Worm (Caenorhabditis elegans) whole organism, young adult: Measurements from ENCODE around the gene fbxb-55.

Experiments
- B0336.3 ChIP-seq: fragments of 200-800 bp; sonication (Bioruptor generic); IDR thresholded peaks from 2 replicates; pipeline ENCODE4 v1.3.6; 2022; ENCODE audit warnings: missing genetic modification characterization, missing compliant biosample characterization
- C06A6.2 ChIP-seq: fragments of 200-800 bp; sonication (Bioruptor generic); conservative IDR thresholded peaks from 2 replicates; pipeline ENCODE4 v1.3.6; 2022; ENCODE audit warnings: missing genetic modification characterization, missing compliant biosample characterization
- D2030.7 ChIP-seq: fragments of 200-800 bp; sonication (Bioruptor generic); IDR thresholded peaks from 2 replicates; pipeline ENCODE4 v1.3.6; 2022; ENCODE audit warnings: missing genetic modification reagents, missing genetic modification characterization, missing compliant biosample characterization
- F37B4.10 ChIP-seq: fragments of 200-800 bp; sonication (Bioruptor generic); IDR thresholded peaks from 2 replicates; pipeline ENCODE4 v1.3.6; 2022; ENCODE audit warnings: missing genetic modification characterization, missing compliant biosample characterization
- K11D2.4 ChIP-seq: fragments of 200-800 bp; sonication (Bioruptor generic); IDR thresholded peaks from 2 replicates; pipeline ENCODE4 v1.3.6; 2022; ENCODE audit warnings: missing genetic modification reagents, missing genetic modification characterization, missing compliant biosample characterization
- Y53F4B.3 ChIP-seq: fragments of 200-800 bp; sonication (Bioruptor generic); IDR thresholded peaks from 2 replicates; pipeline ENCODE4 v1.3.6; 2022; ENCODE audit warnings: missing genetic modification reagents, missing genetic modification characterization, missing compliant biosample characterization
- Y53G8AR.9 ChIP-seq: fragments of 200-800 bp; sonication (Bioruptor generic); conservative IDR thresholded peaks from 2 replicates; pipeline ENCODE4 v1.3.6; 2022; ENCODE audit warnings: missing genetic modification reagents, missing genetic modification characterization, missing compliant biosample characterization
- Y56A3A.18 ChIP-seq: fragments of 200-800 bp; sonication (Bioruptor generic); IDR thresholded peaks from 2 replicates; pipeline ENCODE4 v1.3.6; 2022; ENCODE audit warnings: missing genetic modification reagents, missing genetic modification characterization, missing compliant biosample characterization
- Y67H2A.10 ChIP-seq: fragments of 200-800 bp; sonication (Bioruptor generic); conservative IDR thresholded peaks from 2 replicates; pipeline ENCODE4 v1.3.6; 2022; ENCODE audit warnings: missing genetic modification reagents, missing genetic modification characterization, missing compliant biosample characterization
- Y95B8A.8 ChIP-seq: fragments of 200-800 bp; sonication (Bioruptor generic); IDR thresholded peaks from 2 replicates; pipeline ENCODE4 v1.3.6; 2022; ENCODE audit warnings: missing genetic modification reagents, missing genetic modification characterization, missing compliant biosample characterization
- athp-1 ChIP-seq: sonication (generic microtip); optimal IDR thresholded peaks from 2 replicates; lab custom pipeline; 2017; ENCODE audit warnings: mild to moderate bottlenecking, missing genetic modification characterization, missing compliant biosample characterization
- attf-3 ChIP-seq: fragments of 200-800 bp; sonication (Bioruptor generic); conservative IDR thresholded peaks from 2 replicates; pipeline ENCODE4 v1.3.6; 2022; ENCODE audit warnings: missing genetic modification reagents, missing genetic modification characterization, missing compliant biosample characterization
- bed-1 ChIP-seq: fragments of 200-800 bp; sonication (Bioruptor generic); IDR thresholded peaks from 2 replicates; pipeline ENCODE4 v1.3.6; 2022; ENCODE audit warnings: missing genetic modification reagents, missing genetic modification characterization, missing compliant biosample characterization
- ccch-3 ChIP-seq: fragments of 200-800 bp; sonication (Bioruptor generic); optimal IDR thresholded peaks from 2 replicates; lab custom pipeline; 2018; ENCODE audit warnings: mild to moderate bottlenecking, missing genetic modification characterization, missing compliant biosample characterization
- cebp-2 ChIP-seq: fragments of 200-800 bp; sonication (Bioruptor generic); IDR thresholded peaks from 2 replicates; pipeline ENCODE4 v1.3.6; 2022; ENCODE audit warnings: missing genetic modification characterization, missing compliant biosample characterization
- ceh-100 ChIP-seq: fragments of 200-800 bp; sonication (Bioruptor generic); IDR thresholded peaks from 2 replicates; pipeline ENCODE4 v1.3.6; 2022; ENCODE audit warnings: missing genetic modification reagents, missing genetic modification characterization, missing compliant biosample characterization
- chd-7 ChIP-seq: sonication (generic microtip); optimal IDR thresholded peaks from 2 replicates; lab custom pipeline; 2016; ENCODE audit warnings: mild to moderate bottlenecking, missing genetic modification characterization, moderate library complexity, missing compliant biosample characterization
- efl-1 ChIP-seq: fragments of 150-350 bp; optimal IDR thresholded peaks from 2 replicates; lab custom pipeline; 2014; ENCODE audit warnings: missing biosample characterization, missing genetic modification reagents, missing genetic modification characterization
- egl-44 ChIP-seq: fragments of 200-800 bp; sonication (Bioruptor generic); IDR thresholded peaks from 2 replicates; pipeline ENCODE4 v1.3.6; 2022; ENCODE audit warnings: missing genetic modification reagents, missing genetic modification characterization, missing compliant biosample characterization
- fkh-3 ChIP-seq: sonication (generic microtip); optimal IDR thresholded peaks from 2 replicates; lab custom pipeline; 2016; ENCODE audit warnings: mild to moderate bottlenecking, missing genetic modification characterization, missing compliant biosample characterization
- him-1 ChIP-seq: sonication (generic microtip); optimal IDR thresholded peaks from 2 replicates; lab custom pipeline; 2016; ENCODE audit warnings: missing genotype, missing genetic modification reagents, missing genetic modification characterization, missing compliant biosample characterization
- hlh-26 ChIP-seq: fragments of 200-800 bp; sonication (Bioruptor generic); conservative IDR thresholded peaks from 2 replicates; pipeline ENCODE4 v1.3.6; 2022; ENCODE audit warnings: missing genetic modification reagents, missing genetic modification characterization, missing compliant biosample characterization
- hmg-20 ChIP-seq: fragments of 200-800 bp; sonication (Bioruptor generic); IDR thresholded peaks from 2 replicates; pipeline ENCODE4 v1.3.6; 2022; ENCODE audit warnings: missing genetic modification reagents, missing genetic modification characterization, missing compliant biosample characterization
- hsf-1 ChIP-seq: fragments of 200-800 bp; sonication (Bioruptor generic); IDR thresholded peaks from 2 replicates; pipeline ENCODE4 v1.3.6; 2022; ENCODE audit warnings: missing genetic modification reagents, missing genetic modification characterization, missing compliant biosample characterization
- lin-26 ChIP-seq: fragments of 200-800 bp; sonication (Bioruptor generic); IDR thresholded peaks from 2 replicates; pipeline ENCODE4 v1.3.6; 2022; ENCODE audit warnings: missing genetic modification reagents, missing genetic modification characterization, missing compliant biosample characterization
- lin-35 ChIP-seq, 3 experiments: fragments of 150-350 bp in 2 of 3; sonication (generic microtip) in 1 of 3; optimal IDR thresholded peaks; 2 replicates each; lab custom pipeline; 2014 to 2018; ENCODE audit warnings: missing biosample characterization in 3 of 3, missing genetic modification characterization in 3 of 3, missing genetic modification reagents in 3 of 3
- lin-40 ChIP-seq: sonication (generic microtip); optimal IDR thresholded peaks from 2 replicates; lab custom pipeline; 2016; ENCODE audit warnings: missing genetic modification characterization, mild to moderate bottlenecking, missing compliant biosample characterization, missing genotype, missing genetic modification reagents
- lin-54 ChIP-seq: fragments of 200-800 bp; sonication (Bioruptor generic); optimal IDR thresholded peaks from 2 replicates; lab custom pipeline; 2018; ENCODE audit warnings: mild to moderate bottlenecking, missing genetic modification characterization, missing compliant biosample characterization
- lsl-1 ChIP-seq: fragments of 200-800 bp; sonication (Bioruptor generic); optimal IDR thresholded peaks from 2 replicates; lab custom pipeline; 2018; ENCODE audit warnings: mild to moderate bottlenecking, missing genetic modification characterization, moderate library complexity, missing compliant biosample characterization
- lsy-27 ChIP-seq: sonication (generic microtip); optimal IDR thresholded peaks from 2 replicates; lab custom pipeline; 2017; ENCODE audit warnings: missing genetic modification characterization, mild to moderate bottlenecking, missing compliant biosample characterization, antibody characterized with exemption, missing genotype, borderline replicate concordance; ENCODE audit not compliant: insufficient read depth
- madf-10 ChIP-seq: sonication (generic microtip); optimal IDR thresholded peaks from 2 replicates; lab custom pipeline; 2016; ENCODE audit warnings: mild to moderate bottlenecking, missing genetic modification characterization, missing compliant biosample characterization
- mcd-1 ChIP-seq: fragments of 200-800 bp; sonication (Bioruptor generic); IDR thresholded peaks from 2 replicates; pipeline ENCODE4 v1.3.6; 2022; ENCODE audit warnings: missing genetic modification reagents, missing genetic modification characterization, missing compliant biosample characterization
- mel-28 ChIP-seq: sonication (generic microtip); optimal IDR thresholded peaks from 2 replicates; lab custom pipeline; 2016; ENCODE audit warnings: borderline replicate concordance, mild to moderate bottlenecking, missing genetic modification characterization, missing compliant biosample characterization
- nfya-1 ChIP-seq: sonication (generic microtip); optimal IDR thresholded peaks from 2 replicates; lab custom pipeline; 2017; ENCODE audit warnings: antibody characterized with exemption, missing compliant biosample characterization, missing genetic modification characterization, borderline replicate concordance; ENCODE audit not compliant: insufficient read depth
- nhr-27 ChIP-seq: fragments of 200-800 bp; sonication (Bioruptor generic); optimal IDR thresholded peaks from 2 replicates; lab custom pipeline; 2018; ENCODE audit warnings: mild to moderate bottlenecking, missing genetic modification characterization, moderate library complexity, missing compliant biosample characterization
- nhr-90 ChIP-seq: sonication (generic microtip); optimal IDR thresholded peaks from 2 replicates; lab custom pipeline; 2016; ENCODE audit warnings: missing genotype, mild to moderate bottlenecking, missing genetic modification characterization, missing compliant biosample characterization
- pha-4 ChIP-seq: fragments of 150-350 bp; sonication (generic microtip); optimal IDR thresholded peaks from 2 replicates; lab custom pipeline; 2014; ENCODE audit warnings: missing biosample characterization, missing genetic modification reagents, missing genetic modification characterization
- repo-1 ChIP-seq: sonication (generic microtip); optimal IDR thresholded peaks from 2 replicates; lab custom pipeline; 2017; ENCODE audit warnings: mild to moderate bottlenecking, missing genetic modification characterization, missing compliant biosample characterization
- rpc-1 ChIP-seq, 2 experiments: fragments of 150-350 bp in 1 of 2; sonication (generic microtip) in 1 of 2; optimal IDR thresholded peaks; 2 replicates each; lab custom pipeline; 2014 to 2018; ENCODE audit warnings: missing biosample characterization in 1 of 2, missing genetic modification characterization in 1 of 2, missing genetic modification reagents in 1 of 2, missing genotype in 1 of 2
- sdz-38 ChIP-seq: sonication (generic microtip); optimal IDR thresholded peaks from 2 replicates; lab custom pipeline; 2016; ENCODE audit warnings: missing genotype, missing genetic modification characterization, missing compliant biosample characterization
- sea-2 ChIP-seq: fragments of 200-800 bp; sonication (Bioruptor generic); IDR thresholded peaks from 2 replicates; pipeline ENCODE4 v1.3.6; 2022; ENCODE audit warnings: missing genetic modification characterization, missing compliant biosample characterization
- snpc-4 ChIP-seq, 5 experiments: fragments of 150-350 bp in 1 of 5; sonication (generic microtip) in 4 of 5; optimal IDR thresholded peaks; 2 replicates each; lab custom pipeline; 2014 to 2018; ENCODE audit warnings: missing genetic modification characterization in 5 of 5, missing biosample characterization in 3 of 5, antibody characterized with exemption in 2 of 5, mild to moderate bottlenecking in 2 of 5, missing compliant biosample characterization in 2 of 5, missing genotype in 2 of 5, moderate library complexity in 2 of 5, missing genetic modification reagents in 1 of 5
- sptf-2 ChIP-seq: fragments of 200-800 bp; sonication (Bioruptor generic); optimal IDR thresholded peaks from 2 replicates; lab custom pipeline; 2018; ENCODE audit warnings: mild to moderate bottlenecking, missing genetic modification characterization, missing compliant biosample characterization
- zfh-2 ChIP-seq: fragments of 200-800 bp; sonication (Bioruptor generic); conservative IDR thresholded peaks from 2 replicates; pipeline ENCODE4 v1.3.6; 2022; ENCODE audit warnings: missing genetic modification reagents, missing genetic modification characterization, missing compliant biosample characterization
- zim-3 ChIP-seq: sonication (generic microtip); optimal IDR thresholded peaks from 2 replicates; lab custom pipeline; 2017; ENCODE audit warnings: mild to moderate bottlenecking, missing genetic modification characterization, moderate library complexity, missing compliant biosample characterization
- ztf-18 ChIP-seq: sonication (generic microtip); optimal IDR thresholded peaks from 2 replicates; lab custom pipeline; 2016; ENCODE audit warnings: missing genotype, mild to moderate bottlenecking, missing genetic modification characterization, missing compliant biosample characterization
- ztf-28 ChIP-seq: fragments of 200-800 bp; sonication (Bioruptor generic); IDR thresholded peaks from 2 replicates; pipeline ENCODE4 v1.3.6; 2022; ENCODE audit warnings: missing genetic modification reagents, missing genetic modification characterization, missing compliant biosample characterization
- ztf-3 ChIP-seq: fragments of 200-800 bp; sonication (Bioruptor generic); optimal IDR thresholded peaks from 2 replicates; lab custom pipeline; 2018; ENCODE audit warnings: mild to moderate bottlenecking, missing genetic modification characterization, missing compliant biosample characterization

The fbxb-55 gene

DNA sequence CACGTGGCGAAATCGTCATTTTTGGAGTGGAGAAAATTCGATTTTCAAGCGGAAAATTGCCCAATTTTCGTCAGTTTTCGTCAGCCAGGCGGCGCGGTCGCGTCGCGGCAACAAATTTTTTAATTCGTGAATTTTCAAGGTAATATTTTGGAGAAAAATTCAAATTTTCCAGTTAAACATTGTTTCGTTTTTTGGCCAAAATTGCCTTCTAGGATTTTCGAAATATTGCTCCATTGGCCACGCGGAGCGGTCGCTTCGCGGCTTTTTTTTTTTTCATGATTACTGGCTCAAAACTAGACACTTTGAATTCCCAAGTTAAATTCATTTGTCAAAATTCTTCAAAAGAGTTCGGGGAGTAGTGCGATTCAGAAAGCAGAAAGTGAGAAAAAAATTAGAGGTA is 21.0 kb upstream of the fbxb-55 start (continued):
- TF ChIP-seq K11D2.4 (GFP tag; lab: Robert Waterston, UW): no peak
- peak in 1 of 3 experiments; percentile 36 for TF ChIP-seq lin-35 (GFP tag; optimal IDR thresholded peaks at IDR 0.05; lab: Kevin White, UChicago)
- peak; percentile 33 for TF ChIP-seq lsl-1
- TF ChIP-seq snpc-4 (GFP tag; optimal IDR thresholded peaks at IDR 0.05; lab: Kevin White, UChicago): no peak
- peak in 1 of 4 experiments; percentile 33 for TF ChIP-seq snpc-4 (tag; optimal IDR thresholded peaks at IDR 0.05; lab: Kevin White, UChicago)
- no peak for TF ChIP-seq lsy-27 (tag; lab: Kevin White, UChicago)
- no peak for TF ChIP-seq madf-10 (tag; lab: Kevin White, UChicago)
- peak; percentile 55 for TF ChIP-seq lin-54
- no peak for TF ChIP-seq ztf-3 (GFP tag; lab: Kevin White, UChicago)
- TF ChIP-seq ceh-100: 0 out of 2 replicates have a peak, but pooled peaks have one; percentile 41
- no peak for TF ChIP-seq F37B4.10 (GFP tag; lab: Robert Waterston, UW)
- no peak for TF ChIP-seq zim-3
- no peak for TF ChIP-seq rpc-1 (optimal IDR thresholded peaks at IDR 0.05; lab: Kevin White, UChicago)
- no peak for TF ChIP-seq rpc-1 (tag; optimal IDR thresholded peaks at IDR 0.05; lab: Kevin White, UChicago)
- TF ChIP-seq mcd-1 (GFP tag; lab: Robert Waterston, UW): peak; percentile 27; the same call in 1 of the 2 replicates
- TF ChIP-seq ztf-28 (GFP tag; lab: Robert Waterston, UW): no peak
- TF ChIP-seq nhr-27 (tag; lab: Kevin White, UChicago): no peak
- peak; percentile 58; the same call in 1 of the 2 replicates for TF ChIP-seq Y95B8A.8 (GFP tag; lab: Robert Waterston, UW)
- no peak for TF ChIP-seq Y56A3A.18 (GFP tag; lab: Robert Waterston, UW)
- peak; percentile 30 for TF ChIP-seq nhr-90 (tag; lab: Kevin White, UChicago)
- TF ChIP-seq attf-3 (GFP tag; lab: Robert Waterston, UW): no peak
- TF ChIP-seq him-1 (tag; lab: Kevin White, UChicago): peak; percentile 57
- TF ChIP-seq B0336.3: peak; percentile 67
- TF ChIP-seq bed-1 (GFP tag; lab: Robert Waterston, UW): no peak
- peak; percentile 27 for TF ChIP-seq efl-1 (GFP tag; lab: Kevin White, UChicago)
- TF ChIP-seq hsf-1: peak; percentile 74
- no peak for TF ChIP-seq sptf-2
- no peak for TF ChIP-seq hlh-26
- no peak for TF ChIP-seq repo-1
- TF ChIP-seq sea-2: no peak
- peak; percentile 38; the same call in 1 of the 2 replicates for TF ChIP-seq D2030.7 (GFP tag; lab: Robert Waterston, UW)
- 0 out of 2 replicates have a peak, but pooled peaks have one; percentile 4 for TF ChIP-seq hmg-20 (GFP tag; lab: Robert Waterston, UW)
- no peak for TF ChIP-seq Y53F4B.3 (GFP tag; lab: Robert Waterston, UW)
- no peak for TF ChIP-seq C06A6.2 (GFP tag; lab: Robert Waterston, UW)
- no peak for TF ChIP-seq Y67H2A.10
- no peak for TF ChIP-seq fkh-3
- TF ChIP-seq sdz-38 (tag; lab: Kevin White, UChicago): no peak
- TF ChIP-seq lin-40 (tag; lab: Kevin White, UChicago): no peak
- TF ChIP-seq ccch-3 (GFP tag; lab: Kevin White, UChicago): no peak
- no peak for TF ChIP-seq pha-4 (tag; lab: Kevin White, UChicago)
- no peak for TF ChIP-seq egl-44
- TF ChIP-seq nfya-1 (tag; lab: Kevin White, UChicago): no peak
- TF ChIP-seq ztf-18: peak; percentile 74
- TF ChIP-seq Y53G8AR.9 (GFP tag; lab: Robert Waterston, UW): peak; percentile 59; the same call in 1 of the 2 replicates
- peak; percentile 80 for TF ChIP-seq lin-26 (GFP tag; lab: Robert Waterston, UW)
- TF ChIP-seq athp-1 (tag; lab: Kevin White, UChicago): peak; percentile 86
- TF ChIP-seq chd-7 (tag; lab: Kevin White, UChicago): no peak
- TF ChIP-seq cebp-2: no peak
- TF ChIP-seq zfh-2 (GFP tag; lab: Robert Waterston, UW): no peak
- no peak for TF ChIP-seq mel-28 (tag; lab: Kevin White, UChicago)
